Fruit fly (Drosophila melanogaster) whole organism, adult: Measurements from ENCODE around the gene Scr.

Experiments
- CG14711 ChIP-seq: fragments of 200-800 bp; sonication (Bioruptor generic); optimal IDR thresholded peaks from 2 replicates; lab custom pipeline; 2018; ENCODE audit warnings: missing biosample characterization, mild to moderate bottlenecking, missing genetic modification characterization, moderate library complexity
- CG1620 ChIP-seq: fragments of 200-800 bp; sonication (Bioruptor generic); optimal IDR thresholded peaks from 2 replicates; lab custom pipeline; 2016; ENCODE audit warnings: missing biosample characterization, missing genetic modification characterization
- CG33017 ChIP-seq: fragments of 200-800 bp; sonication (Bioruptor generic); optimal IDR thresholded peaks from 2 replicates; lab custom pipeline; 2018; ENCODE audit warnings: missing biosample characterization, mild to moderate bottlenecking, missing genetic modification characterization, moderate library complexity
- CG5204 ChIP-seq: fragments of 200-800 bp; sonication (Bioruptor generic); optimal IDR thresholded peaks from 2 replicates; lab custom pipeline; 2016; ENCODE audit warnings: missing biosample characterization, missing genetic modification characterization
- CG7045 ChIP-seq: fragments of 200-800 bp; sonication (Bioruptor generic); optimal IDR thresholded peaks from 2 replicates; lab custom pipeline; 2017; ENCODE audit warnings: missing biosample characterization, mild to moderate bottlenecking, missing genetic modification characterization
- CG7101 ChIP-seq: fragments of 200-800 bp; sonication (Bioruptor generic); optimal IDR thresholded peaks from 2 replicates; lab custom pipeline; 2018; ENCODE audit warnings: missing biosample characterization, mild to moderate bottlenecking, missing genetic modification characterization, moderate library complexity
- Crg-1 ChIP-seq: fragments of 200-800 bp; sonication (Bioruptor generic); optimal IDR thresholded peaks from 2 replicates; lab custom pipeline; 2016; ENCODE audit warnings: missing biosample characterization, missing genetic modification characterization
- Hr96 ChIP-seq: fragments of 200-800 bp; sonication (Bioruptor generic); optimal IDR thresholded peaks from 2 replicates; lab custom pipeline; 2016; ENCODE audit warnings: missing biosample characterization, missing genetic modification characterization
- kay ChIP-seq: fragments of 200-800 bp; sonication (Bioruptor generic); peaks from one replicate; lab custom pipeline; 2016; ENCODE audit warnings: missing biosample characterization, missing genetic modification characterization, borderline replicate concordance
- ovo ChIP-seq: fragments of 200-800 bp; sonication (Bioruptor generic); optimal IDR thresholded peaks from 2 replicates; lab custom pipeline; 2016; ENCODE audit warnings: missing biosample characterization, missing genetic modification characterization
- pad ChIP-seq: fragments of 200-800 bp; sonication (Bioruptor generic); optimal IDR thresholded peaks from 3 replicates; lab custom pipeline; 2017; ENCODE audit warnings: missing biosample characterization, missing genetic modification characterization, mild to moderate bottlenecking, moderate library complexity, missing genetic modification reagents
- tj ChIP-seq: fragments of 200-800 bp; sonication (Bioruptor generic); optimal IDR thresholded peaks from 3 replicates; lab custom pipeline; 2017; ENCODE audit warnings: missing biosample characterization, mild to moderate bottlenecking, missing genetic modification characterization, moderate library complexity
- toe ChIP-seq: fragments of 200-800 bp; sonication (Bioruptor generic); optimal IDR thresholded peaks from 2 replicates; lab custom pipeline; 2016; ENCODE audit warnings: missing biosample characterization, missing genetic modification characterization

- TF ChIP-seq tj (GFP tag; lab: Kevin White, UChicago) (no peak), kay (GFP tag; lab: Kevin White, UChicago) (no peak), CG14711 (tag; lab: Kevin White, UChicago) (no peak), CG7045 (GFP tag; lab: Kevin White, UChicago) (no peak), toe (no peak), Hr96 (no peak), pad (no peak), ovo (GFP tag; lab: Kevin White, UChicago) (no peak), CG7101 (tag; lab: Kevin White, UChicago) (no peak), CG1620 (GFP tag; lab: Kevin White, UChicago) (no peak), CG33017 (no peak), Crg-1 (GFP tag; lab: Kevin White, UChicago) (no peak), CG5204 (GFP tag; lab: Kevin White, UChicago) (no peak)
Observed at dm6 chr3R:6801153-6801552, 48.6 kb downstream of the Scr start.
